Worm (Caenorhabditis elegans) whole organism, mixed stage, embryonic: ENCODE results near the gene acr-8.
A peak's percentile ranks its signal among the peaks of the same experiment; 100 is the strongest.

Source experiments
- elt-3 ChIP-seq: fragments of 150-350 bp; optimal IDR thresholded peaks from 2 replicates; lab custom pipeline; 2014; ENCODE audit warnings: missing biosample characterization, missing genetic modification characterization
- lin-13 ChIP-seq: fragments of 150-350 bp; optimal IDR thresholded peaks from 2 replicates; lab custom pipeline; 2014; ENCODE audit warnings: missing biosample characterization, missing genetic modification characterization
- snpc-4 ChIP-seq: fragments of 150-350 bp; optimal IDR thresholded peaks from 2 replicates; lab custom pipeline; 2014; ENCODE audit warnings: missing biosample characterization, missing genetic modification characterization
- unc-120 ChIP-seq: sonication (generic microtip); optimal IDR thresholded peaks from 2 replicates; lab custom pipeline; 2017; ENCODE audit warnings: missing genetic modification characterization, missing compliant biosample characterization; ENCODE audit not compliant: poor library complexity, severe bottlenecking
- unc-62 ChIP-seq: fragments of 150-350 bp; optimal IDR thresholded peaks from 2 replicates; lab custom pipeline; 2014; ENCODE audit warnings: missing biosample characterization, missing genetic modification reagents, missing genetic modification characterization

ce11 chrX:10372556-10372955 lies 40.0 kb upstream of the acr-8 start, which contains the start of gene Y49A10A.2:
- no peak for TF ChIP-seq snpc-4
- no peak for TF ChIP-seq unc-62
- no peak for TF ChIP-seq elt-3
- no peak for TF ChIP-seq lin-13
- TF ChIP-seq unc-120: peak; percentile 81
